Worm (Caenorhabditis elegans) whole organism, L4/young adult: Measurements from ENCODE around the gene ule-4.

Experiments
- W03F9.2 ChIP-seq: fragments of 150-350 bp; optimal IDR thresholded peaks from 2 replicates; lab custom pipeline; 2014; ENCODE audit warnings: missing biosample characterization, missing genetic modification characterization
- him-1 ChIP-seq: sonication (generic microtip); optimal IDR thresholded peaks from 2 replicates; lab custom pipeline; 2016; ENCODE audit warnings: missing genotype, missing genetic modification reagents, missing genetic modification characterization, missing compliant biosample characterization

- TF ChIP-seq W03F9.2 = no peak
- no peak for TF ChIP-seq him-1 (tag; lab: Kevin White, UChicago)
Measured at ce11 chrIV:13686965-13687425, 39.5 kb upstream of the ule-4 start, which contains the start of gene nyn-1.
